Fruit fly (Drosophila melanogaster) whole organism, larva: Measurements from ENCODE around the gene CG32214.
"Not testable (repeated sequence)": the region's sequence is repeated elsewhere in the genome, so short reads cannot be mapped to it uniquely, and the experiment has no call there.

ENCODE experiments used
- noc ChIP-seq: fragments of 200-800 bp; sonication (Bioruptor generic); optimal IDR thresholded peaks from 3 replicates; lab custom pipeline; 2019; ENCODE audit warnings: missing biosample characterization, mild to moderate bottlenecking, missing genetic modification characterization, moderate library complexity

The CG32214 gene

dm6 chr3L:19466979-19467378 lies at the start of gene CG32214, which contains the start of gene CG14096:
CG32214 (plus strand) TSS chr3L:19467346.
CG14096 (minus strand) TSS chr3L:19467079.
- TF ChIP-seq noc (tag; lab: Kevin White, UChicago), result not testable (repeated sequence)

dm6 chr3L:19442239-19442638 lies 24.9 kb upstream of the CG32214 start:
- no peak for TF ChIP-seq noc (tag; lab: Kevin White, UChicago)

dm6 chr3L:19444092-19444491 lies 23.1 kb upstream of the CG32214 start:
- TF ChIP-seq noc (tag; lab: Kevin White, UChicago), result no peak

dm6 chr3L:19446394-19447349 lies 20.5 kb upstream of the CG32214 start, which contains the start of the genes CG33062 and Chd3:
CG33062 (minus strand) TSS chr3L:19446444.
Chd3 (plus strand) TSS chr3L:19447173.
- TF ChIP-seq noc (tag; lab: Kevin White, UChicago), result no peak

dm6 chr3L:19464659-19465058 lies 2.5 kb upstream of the CG32214 start, which contains the start of gene CG14095:
CG14095 (minus strand) TSS chr3L:19464759.
- no peak for TF ChIP-seq noc (tag; lab: Kevin White, UChicago)

DNA sequence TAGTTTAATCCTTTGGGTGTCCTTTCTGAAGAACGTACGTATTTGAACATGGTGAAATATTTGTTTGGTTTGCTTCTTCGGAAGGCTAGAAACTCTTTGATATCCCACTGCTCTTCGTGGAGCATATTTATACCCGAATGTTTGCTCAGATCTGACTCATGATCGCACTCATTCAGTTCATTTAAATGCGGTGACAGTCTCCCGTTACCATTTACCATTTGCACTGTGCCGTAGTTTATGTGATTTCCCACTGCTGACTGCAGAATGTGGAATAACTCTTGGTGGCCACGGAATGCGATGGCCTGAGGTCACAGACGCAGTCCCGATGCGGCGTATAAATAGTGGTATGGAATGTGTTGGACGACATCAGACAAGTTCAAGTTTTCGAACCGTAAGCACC lies 5.0 kb downstream of the CG32214 start, which contains the start of the genes 825-Oak and CG12519:
825-Oak (minus strand) TSS at position 101 of the 400 bp plus-strand sequence.
CG12519 (plus strand) TSS at position 364 of the 400 bp plus-strand sequence.
- TF ChIP-seq noc (tag; lab: Kevin White, UChicago), result not testable (repeated sequence)

DNA sequence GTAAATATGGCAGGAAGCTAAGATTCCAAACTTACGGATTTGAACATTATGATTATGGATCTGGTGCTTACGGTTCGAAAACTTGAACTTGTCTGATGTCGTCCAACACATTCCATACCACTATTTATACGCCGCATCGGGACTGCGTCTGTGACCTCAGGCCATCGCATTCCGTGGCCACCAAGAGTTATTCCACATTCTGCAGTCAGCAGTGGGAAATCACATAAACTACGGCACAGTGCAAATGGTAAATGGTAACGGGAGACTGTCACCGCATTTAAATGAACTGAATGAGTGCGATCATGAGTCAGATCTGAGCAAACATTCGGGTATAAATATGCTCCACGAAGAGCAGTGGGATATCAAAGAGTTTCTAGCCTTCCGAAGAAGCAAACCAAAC lies 8.3 kb downstream of the CG32214 start, which contains the start of the genes CG18294 and CG32213:
CG18294 (minus strand) TSS at position 101 of the 400 bp plus-strand sequence.
CG32213 (plus strand) TSS at position 362 of the 400 bp plus-strand sequence.
- TF ChIP-seq noc (tag; lab: Kevin White, UChicago), result not testable (repeated sequence)

DNA sequence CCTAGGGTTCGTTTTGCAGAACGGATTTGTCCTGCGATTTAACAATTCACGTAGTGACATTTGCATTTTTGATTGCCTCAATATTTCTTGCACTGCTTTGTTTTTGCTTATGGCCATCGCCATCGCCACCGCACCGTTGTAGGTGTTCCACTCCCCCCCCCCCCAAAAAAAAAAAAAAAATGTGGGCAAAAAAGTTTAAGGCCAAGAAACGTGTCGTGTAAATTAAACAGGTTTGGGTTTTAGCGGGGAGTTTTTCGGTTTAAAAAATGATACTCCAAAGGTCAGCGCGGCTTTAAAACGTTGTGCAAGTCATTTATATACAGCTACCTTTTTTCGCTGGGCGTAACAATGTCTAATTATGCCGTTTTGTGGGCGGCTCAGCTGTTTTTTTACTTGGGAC lies 14.1 kb downstream of the CG32214 start:
- no peak for TF ChIP-seq noc (tag; lab: Kevin White, UChicago)

DNA sequence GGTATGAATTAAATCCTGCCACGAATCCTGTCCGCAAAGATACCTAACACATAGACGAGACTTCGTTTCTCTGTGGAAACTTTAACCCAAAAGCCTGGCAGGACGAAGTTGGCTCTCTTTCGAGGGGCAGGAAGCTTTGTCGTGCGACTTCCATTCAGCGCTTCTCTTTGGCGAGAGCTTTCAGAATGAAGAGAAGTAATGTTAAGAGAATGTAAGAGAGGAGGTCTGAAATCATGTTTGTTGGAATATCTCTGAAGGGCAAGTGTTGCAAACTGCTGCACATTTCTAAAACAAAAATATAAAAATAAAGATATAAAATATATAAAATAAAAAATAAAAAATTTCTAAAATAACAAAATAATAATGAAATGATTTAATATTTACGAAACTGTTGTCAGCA lies 14.9 kb downstream of the CG32214 start:
- no peak for TF ChIP-seq noc (tag; lab: Kevin White, UChicago)

DNA sequence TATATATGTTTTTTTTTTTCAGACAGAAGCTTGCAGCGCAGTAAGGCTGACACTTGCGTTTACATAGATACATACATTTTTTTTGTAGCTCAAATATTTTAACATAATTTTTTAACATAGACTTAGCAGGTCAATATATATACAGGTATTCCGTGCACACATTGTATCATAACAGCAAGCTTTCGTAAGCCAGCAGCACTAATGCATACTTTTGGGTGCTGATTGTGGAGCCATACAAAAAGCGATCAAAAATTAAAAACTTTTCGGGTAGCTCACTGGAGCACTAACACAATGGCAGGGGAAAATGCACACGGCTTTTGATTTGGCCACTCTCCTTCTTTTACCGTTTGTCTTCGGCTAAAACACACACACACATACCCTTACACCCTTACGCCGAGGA lies 15.9 kb downstream of the CG32214 start:
- TF ChIP-seq noc (tag; lab: Kevin White, UChicago), result no peak

DNA sequence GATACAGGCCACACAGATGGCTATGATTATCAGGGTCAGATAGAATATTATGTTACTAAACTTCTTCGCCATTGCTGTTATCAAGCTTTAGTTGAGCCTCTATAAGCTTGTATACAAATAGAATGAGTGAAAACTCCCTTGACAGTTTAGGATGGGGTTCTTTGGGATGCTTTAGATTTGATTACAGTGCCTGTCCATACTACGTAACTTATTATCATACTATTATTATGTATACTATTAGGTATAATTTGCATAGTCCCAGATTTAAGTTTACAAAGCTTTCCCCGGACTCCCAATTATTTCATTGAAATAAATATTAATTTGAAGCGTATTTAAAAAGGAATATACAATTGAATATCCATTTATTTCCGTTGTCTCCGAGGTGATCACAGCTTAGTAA lies 19.3 kb downstream of the CG32214 start, which contains the start of gene brv1:
brv1 (minus strand) TSS at position 101 of the 400 bp plus-strand sequence.
- no peak for TF ChIP-seq noc (tag; lab: Kevin White, UChicago)

dm6 chr3L:19487260-19487659 lies 20.1 kb downstream of the CG32214 start, which contains the start of gene CG32212:
CG32212 (plus strand) TSS chr3L:19487560.
- TF ChIP-seq noc (tag; lab: Kevin White, UChicago), result not testable (repeated sequence)

dm6 chr3L:19494954-19495353 lies 27.8 kb downstream of the CG32214 start:
- TF ChIP-seq noc (tag; lab: Kevin White, UChicago), result peak; percentile 11

- peak; percentile 40 for TF ChIP-seq noc (tag; lab: Kevin White, UChicago)
These were observed 28.9 kb downstream of the CG32214 start for dm6 chr3L:19495991-19496588.

DNA sequence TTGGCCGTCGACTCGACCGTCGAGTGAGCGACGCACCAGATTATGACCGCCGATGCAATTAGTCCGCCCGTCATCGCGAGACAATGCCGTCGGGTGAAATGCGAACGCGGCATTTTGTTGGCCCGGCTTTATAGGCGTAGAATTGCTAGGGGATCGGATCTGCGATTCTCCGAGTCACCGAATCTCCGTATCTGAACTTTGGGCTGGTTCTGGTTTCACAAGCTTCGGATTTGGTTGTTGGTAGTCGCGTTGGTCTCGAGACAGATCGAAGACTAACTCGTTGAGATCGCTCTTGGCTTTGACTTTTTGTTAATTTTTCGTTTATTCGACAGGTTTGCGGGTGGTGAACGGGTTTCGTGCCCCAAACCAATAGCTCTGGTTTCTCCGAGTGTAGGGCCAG lies 29.5 kb downstream of the CG32214 start:
- no peak for TF ChIP-seq noc (tag; lab: Kevin White, UChicago)

DNA sequence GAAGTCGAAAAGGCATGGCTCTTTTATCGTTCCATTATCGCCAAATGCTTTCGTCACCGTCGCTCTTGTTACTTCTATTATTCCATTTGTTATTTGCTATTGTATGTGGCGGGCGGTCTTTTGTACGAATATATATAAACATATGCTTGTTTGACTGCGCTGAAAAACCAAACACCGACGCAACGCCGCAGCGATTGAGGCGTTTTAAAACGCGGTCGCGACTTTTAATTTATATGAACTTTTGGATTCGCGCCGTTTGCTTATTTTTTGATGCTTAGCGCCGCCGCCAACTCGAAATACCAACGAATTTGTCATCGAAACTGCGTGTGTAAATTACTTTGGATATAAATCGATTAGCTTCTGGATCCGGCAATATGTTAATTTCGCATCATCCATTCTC lies 30.0 kb downstream of the CG32214 start:
- TF ChIP-seq noc (tag; lab: Kevin White, UChicago), result no peak
